Fruit fly (Drosophila melanogaster): ENCODE results near the gene CG31528.

Gene CG31528

dm6 chr3R:4433441-4434077 lies 17.3 kb downstream of the CG31528 start, which contains the start of the genes eIF3a and CG1074 (continued):
- TF ChIP-seq crc (GFP tag; optimal IDR thresholded peaks at IDR 0.05) = no peak
- TF ChIP-seq Fer1 (GFP tag; optimal IDR thresholded peaks at IDR 0.05) = peak; percentile 82
- TF ChIP-seq gsb (GFP tag; IDR thresholded peaks at IDR 0.05) = peak; percentile 44
- peak; percentile 88 for TF ChIP-seq ci (GFP tag; IDR thresholded peaks at IDR 0.05)
- TF ChIP-seq Doc3 (GFP tag; IDR thresholded peaks at IDR 0.05; ENCODE audit: partially characterized antibody) = peak; percentile 86
- peak; percentile 69; the same call in 1 of the 3 replicates for TF ChIP-seq CG2199 (GFP tag; IDR thresholded peaks at IDR 0.05)
- TF ChIP-seq CG7786 (GFP tag; optimal IDR thresholded peaks at IDR 0.05) = peak; percentile 36
- TF ChIP-seq CG2129 (GFP tag; IDR thresholded peaks at IDR 0.05; ENCODE audit: partially characterized antibody) = peak; percentile 83
- no peak for TF ChIP-seq CG4360 (GFP tag; IDR thresholded peaks at IDR 0.05)
- peak; percentile 50; the same call in 1 of the 2 replicates for TF ChIP-seq lmd (GFP tag; IDR thresholded peaks at IDR 0.05)
- peak; percentile 49; the same call in 1 of the 2 replicates for TF ChIP-seq E2f1 (GFP tag; IDR thresholded peaks at IDR 0.05)
- peak; percentile 54 for TF ChIP-seq CG12744 (GFP tag; optimal IDR thresholded peaks at IDR 0.05)
- TF ChIP-seq Oli (tag; optimal IDR thresholded peaks at IDR 0.05) = no peak
- TF ChIP-seq unpg (GFP tag; optimal IDR thresholded peaks at IDR 0.05) = no peak
- TF ChIP-seq CG3838 (GFP tag; optimal IDR thresholded peaks at IDR 0.05) = no peak
- no peak for TF ChIP-seq jigr1 (GFP tag; IDR thresholded peaks at IDR 0.05)
- peak; percentile 59; the same call in 2 of the 3 replicates for TF ChIP-seq CG17361 (GFP tag; IDR thresholded peaks at IDR 0.05)
- peak; percentile 63 for TF ChIP-seq row (GFP tag; IDR thresholded peaks at IDR 0.05)
- no peak for TF ChIP-seq abd-A (tag; optimal IDR thresholded peaks at IDR 0.05)
- no peak for TF ChIP-seq exex (tag; optimal IDR thresholded peaks at IDR 0.05)
- no peak for TF ChIP-seq lov (optimal IDR thresholded peaks at IDR 0.05)
- TF ChIP-seq lov (GFP tag; IDR thresholded peaks at IDR 0.05) = peak; percentile 59; the same call in 1 of the 3 replicates
- TF ChIP-seq nmo (GFP tag; optimal IDR thresholded peaks at IDR 0.05) = peak; percentile 77
- TF ChIP-seq E2f2 (GFP tag; IDR thresholded peaks at IDR 0.05) = peak; percentile 66
- TF ChIP-seq bigmax (GFP tag; optimal IDR thresholded peaks at IDR 0.05) = peak; percentile 46
- no peak for TF ChIP-seq HLH3B (GFP tag; IDR thresholded peaks at IDR 0.05)
- peak; percentile 48 for TF ChIP-seq Ada2b (GFP tag; IDR thresholded peaks at IDR 0.05)
- peak; percentile 69 for TF ChIP-seq CG2712 (tag; optimal IDR thresholded peaks at IDR 0.05)
- TF ChIP-seq Lim3 (GFP tag; IDR thresholded peaks at IDR 0.05) = no peak
- peak; percentile 97 for TF ChIP-seq chinmo (GFP tag; IDR thresholded peaks at IDR 0.05; ENCODE audit: partially characterized antibody)
- peak; percentile 42 for TF ChIP-seq jumu (GFP tag; optimal IDR thresholded peaks at IDR 0.05)
- peak; percentile 50; the same call in 2 of the 3 replicates for TF ChIP-seq H15 (GFP tag; IDR thresholded peaks at IDR 0.05)
- TF ChIP-seq kni (GFP tag; optimal IDR thresholded peaks at IDR 0.05) = no peak
- no peak for TF ChIP-seq sim (GFP tag; IDR thresholded peaks at IDR 0.05)
- no peak for TF ChIP-seq oc (tag; optimal IDR thresholded peaks at IDR 0.05)
- TF ChIP-seq sc (optimal IDR thresholded peaks at IDR 0.05) = no peak
- no peak for TF ChIP-seq sc (GFP tag; optimal IDR thresholded peaks at IDR 0.05)
- peak; percentile 71 for TF ChIP-seq CG13775 (GFP tag; optimal IDR thresholded peaks at IDR 0.05)
- TF ChIP-seq sd (tag; optimal IDR thresholded peaks at IDR 0.05) = no peak
- no peak for TF ChIP-seq zf30C (GFP tag; optimal IDR thresholded peaks at IDR 0.05)
- TF ChIP-seq lab (GFP tag; optimal IDR thresholded peaks at IDR 0.05) = no peak
- peak; percentile 55; the same call in 1 of the 2 replicates for TF ChIP-seq CG14441 (GFP tag; IDR thresholded peaks at IDR 0.05)
- peak; percentile 58; the same call in 1 of the 2 replicates for TF ChIP-seq CG14014 (GFP tag; IDR thresholded peaks at IDR 0.05)
- TF ChIP-seq CG34376 (GFP tag; optimal IDR thresholded peaks at IDR 0.05) = peak; percentile 89
- TF ChIP-seq CG4854 (GFP tag; optimal IDR thresholded peaks at IDR 0.05) = peak; percentile 55
- TF ChIP-seq CG18619 (GFP tag; optimal IDR thresholded peaks at IDR 0.05) = peak; percentile 70
- TF ChIP-seq CG18764 (GFP tag; optimal IDR thresholded peaks at IDR 0.05) = peak; percentile 31
- TF ChIP-seq Deaf1 (tag; optimal IDR thresholded peaks at IDR 0.05) = peak; percentile 71
- peak; percentile 93 for TF ChIP-seq sna (GFP tag; IDR thresholded peaks at IDR 0.05; ENCODE audit: partially characterized antibody)
- TF ChIP-seq CG6689 (GFP tag; IDR thresholded peaks at IDR 0.05) = 0 out of 2 replicates have a peak, but pooled peaks have one; percentile 13
